Comparison of ENCODE assay signal across 1 fruit fly cellular context in the genomic region with DNA sequence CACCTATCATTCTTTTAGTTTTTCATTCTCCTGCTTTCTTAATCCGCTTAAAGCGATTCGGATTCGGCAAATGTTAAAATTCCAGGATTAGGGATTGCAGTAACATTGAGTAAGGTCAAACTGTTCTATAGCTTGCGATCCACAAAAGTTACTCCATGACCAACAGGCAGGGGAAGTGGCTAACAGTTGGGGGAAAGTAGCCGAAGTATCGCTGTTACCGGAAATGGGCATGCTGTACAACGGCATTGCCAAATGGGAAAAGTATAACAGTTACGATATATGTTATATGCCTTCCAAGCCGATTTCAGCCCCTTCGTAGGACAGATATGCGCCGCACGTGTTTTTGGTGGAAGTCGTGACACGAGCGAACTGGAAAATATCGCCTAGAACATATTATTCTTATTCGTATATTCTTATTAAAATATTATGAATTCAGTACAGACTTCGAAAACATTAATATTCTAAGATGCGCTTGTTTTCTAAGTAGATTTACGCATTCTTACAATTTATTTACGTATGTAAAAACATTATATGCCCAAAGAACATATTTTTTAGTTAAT.
A peak's percentile ranks its signal among the peaks of the same experiment; 100 is the strongest.
TF ChIP-seq lines count a peak whose summit lies in the region.

No protein-coding gene starts in this region.

TF ChIP-seq in whole organism, embryonic, 481 proteins besides CTCF, POLR2A, EP300 and RAD21 (continued from another document):
- TF ChIP-seq knrl (GFP tag; IDR thresholded peaks at IDR 0.05; lab: Robert Waterston, UW; ENCODE audit: partially characterized antibody) (peak; percentile 62; the same call in 2 of the 3 replicates), Blimp-1 (GFP tag; optimal IDR thresholded peaks at IDR 0.05; lab: Kevin White, UChicago) (no peak), vfl (GFP tag; optimal IDR thresholded peaks at IDR 0.05; lab: Kevin White, UChicago) (no peak), Dek (tag; optimal IDR thresholded peaks at IDR 0.05; lab: Kevin White, UChicago) (no peak), amos (GFP tag; IDR thresholded peaks at IDR 0.05; lab: Robert Waterston, UW; ENCODE audit: partially characterized antibody) (peak; percentile 64), HmgZ (tag; optimal IDR thresholded peaks at IDR 0.05; lab: Kevin White, UChicago) (no peak), ken (GFP tag; IDR thresholded peaks at IDR 0.05; lab: Robert Waterston, UW) (no peak), hbn (GFP tag; IDR thresholded peaks at IDR 0.05; lab: Robert Waterston, UW; ENCODE audit: partially characterized antibody) (peak; percentile 45; the same call in 1 of the 2 replicates), onecut (GFP tag; IDR thresholded peaks at IDR 0.05; lab: Robert Waterston, UW) (no peak), CG17385 (GFP tag; optimal IDR thresholded peaks at IDR 0.05; lab: Kevin White, UChicago) (no peak), al (GFP tag; IDR thresholded peaks at IDR 0.05; lab: Robert Waterston, UW) (no peak), eyg (GFP tag; optimal IDR thresholded peaks at IDR 0.05; lab: Kevin White, UChicago) (no peak), abd-A (tag; optimal IDR thresholded peaks at IDR 0.05; lab: Kevin White, UChicago) (peak; percentile 21), CG31388 (GFP tag; optimal IDR thresholded peaks at IDR 0.05; lab: Kevin White, UChicago) (no peak), CG31365 (tag; optimal IDR thresholded peaks at IDR 0.05; lab: Kevin White, UChicago) (no peak), gsb-n (tag; optimal IDR thresholded peaks at IDR 0.05; lab: Kevin White, UChicago) (no peak), E2f1 (GFP tag; IDR thresholded peaks at IDR 0.05; lab: Robert Waterston, UW) (no peak), bbx (GFP tag; IDR thresholded peaks at IDR 0.05; lab: Robert Waterston, UW; ENCODE audit: partially characterized antibody) (0 out of 2 replicates have a peak, but pooled peaks have one; percentile 11), Six4 (GFP tag; optimal IDR thresholded peaks at IDR 0.05; lab: Kevin White, UChicago) (no peak), Taf1 (GFP tag; IDR thresholded peaks at IDR 0.05; lab: Robert Waterston, UW) (no peak), vnd (GFP tag; IDR thresholded peaks at IDR 0.05; lab: Robert Waterston, UW; ENCODE audit: partially characterized antibody) (peak; percentile 35; the same call in 1 of the 3 replicates), tna (GFP tag; IDR thresholded peaks at IDR 0.05; lab: Robert Waterston, UW; ENCODE audit: partially characterized antibody) (peak; percentile 21; the same call in 1 of the 2 replicates), CG9215 (GFP tag; IDR thresholded peaks at IDR 0.05; lab: Robert Waterston, UW) (0 out of 2 replicates have a peak, but pooled peaks have one; percentile 18), CG2129 (GFP tag; IDR thresholded peaks at IDR 0.05; lab: Robert Waterston, UW; ENCODE audit: partially characterized antibody) (peak; percentile 37; the same call in 1 of the 2 replicates), ab (GFP tag; optimal IDR thresholded peaks at IDR 0.05; lab: Kevin White, UChicago) (no peak), CG6813 (GFP tag; optimal IDR thresholded peaks at IDR 0.05; lab: Kevin White, UChicago) (no peak), unc-4 (GFP tag; IDR thresholded peaks at IDR 0.05; lab: Robert Waterston, UW; ENCODE audit: partially characterized antibody) (peak; percentile 69), CG8359 (GFP tag; optimal IDR thresholded peaks at IDR 0.05; lab: Kevin White, UChicago; ENCODE audit: borderline replicate concordance) (no peak), CG3995 (GFP tag; optimal IDR thresholded peaks at IDR 0.05; lab: Kevin White, UChicago) (no peak), CG14860 (GFP tag; IDR thresholded peaks at IDR 0.05; lab: Robert Waterston, UW; ENCODE audit: partially characterized antibody) (0 out of 3 replicates have a peak, but pooled peaks have one; percentile 45), Nf-YC (tag; optimal IDR thresholded peaks at IDR 0.05; lab: Kevin White, UChicago) (peak; percentile 32), Atf3 (GFP tag; optimal IDR thresholded peaks at IDR 0.05; lab: Kevin White, UChicago) (no peak), CG15514 (GFP tag; optimal IDR thresholded peaks at IDR 0.05; lab: Kevin White, UChicago) (no peak), CG42726 (GFP tag; IDR thresholded peaks at IDR 0.05; lab: Robert Waterston, UW; ENCODE audit: partially characterized antibody) (peak; percentile 50; the same call in 1 of the 2 replicates), row (GFP tag; IDR thresholded peaks at IDR 0.05; lab: Robert Waterston, UW) (peak; percentile 61), CG6791 (GFP tag; IDR thresholded peaks at IDR 0.05; lab: Robert Waterston, UW; ENCODE audit: partially characterized antibody) (peak; percentile 44; the same call in 1 of the 3 replicates), CG12155 (GFP tag; optimal IDR thresholded peaks at IDR 0.05; lab: Kevin White, UChicago) (no peak), ci (GFP tag; IDR thresholded peaks at IDR 0.05; lab: Robert Waterston, UW) (0 out of 3 replicates have a peak, but pooled peaks have one; percentile 53), CG7963 (GFP tag; IDR thresholded peaks at IDR 0.05; lab: Robert Waterston, UW; ENCODE audit: partially characterized antibody) (0 out of 3 replicates have a peak, but pooled peaks have one; percentile 47), wor (GFP tag; IDR thresholded peaks at IDR 0.05; lab: Robert Waterston, UW) (no peak), tx (GFP tag; optimal IDR thresholded peaks at IDR 0.05; lab: Kevin White, UChicago) (no peak), ftz-f1 (GFP tag; optimal IDR thresholded peaks at IDR 0.05; lab: Kevin White, UChicago) (no peak), ap (GFP tag; IDR thresholded peaks at IDR 0.05; lab: Robert Waterston, UW) (no peak), Vsx1 (GFP tag; optimal IDR thresholded peaks at IDR 0.05; lab: Kevin White, UChicago) (no peak), HLH4C (GFP tag; IDR thresholded peaks at IDR 0.05; lab: Robert Waterston, UW; ENCODE audit: partially characterized antibody) (peak; percentile 50), ssp (GFP tag; IDR thresholded peaks at IDR 0.05; lab: Robert Waterston, UW) (no peak), CG32532 (GFP tag; IDR thresholded peaks at IDR 0.05; lab: Robert Waterston, UW) (no peak), Xrp1 (GFP tag; IDR thresholded peaks at IDR 0.05; lab: Robert Waterston, UW) (no peak), CG10543 (GFP tag; optimal IDR thresholded peaks at IDR 0.05; lab: Kevin White, UChicago) (no peak), CG13287 (GFP tag; IDR thresholded peaks at IDR 0.05; lab: Robert Waterston, UW; ENCODE audit: partially characterized antibody) (peak; percentile 68), CG4707 (GFP tag; optimal IDR thresholded peaks at IDR 0.05; lab: Kevin White, UChicago) (no peak), BEAF-32 (GFP tag; optimal IDR thresholded peaks at IDR 0.05; lab: Kevin White, UChicago) (peak; percentile 59), CG16813 (GFP tag; IDR thresholded peaks at IDR 0.05; lab: Robert Waterston, UW; ENCODE audit: partially characterized antibody) (peak; percentile 68), Deaf1 (tag; optimal IDR thresholded peaks at IDR 0.05; lab: Kevin White, UChicago) (peak; percentile 76), Ets65A (GFP tag; lab: Kevin White, UChicago) (no peak), Mad (GFP tag; optimal IDR thresholded peaks at IDR 0.05; lab: Kevin White, UChicago) (no peak), Bdp1 (GFP tag; optimal IDR thresholded peaks at IDR 0.05; lab: Kevin White, UChicago) (no peak), exex (tag; optimal IDR thresholded peaks at IDR 0.05; lab: Kevin White, UChicago) (no peak), Opbp (GFP tag; IDR thresholded peaks at IDR 0.05; lab: Robert Waterston, UW; ENCODE audit: partially characterized antibody) (peak; percentile 34; the same call in 1 of the 3 replicates), CG16863 (GFP tag; optimal IDR thresholded peaks at IDR 0.05; lab: Kevin White, UChicago) (no peak), CG34224 (GFP tag; IDR thresholded peaks at IDR 0.05; lab: Robert Waterston, UW; ENCODE audit: partially characterized antibody) (peak; percentile 25; the same call in 2 of the 3 replicates), Scr (GFP tag; IDR thresholded peaks at IDR 0.05; lab: Robert Waterston, UW; ENCODE audit: partially characterized antibody) (peak; percentile 71), mld (GFP tag; IDR thresholded peaks at IDR 0.05; lab: Robert Waterston, UW; ENCODE audit: partially characterized antibody) (no peak), nerfin-2 (GFP tag; IDR thresholded peaks at IDR 0.05; lab: Robert Waterston, UW; ENCODE audit: partially characterized antibody) (peak; percentile 50; the same call in 1 of the 2 replicates)
